Fruit fly (Drosophila melanogaster): ENCODE results near the gene CG34428.

The CG34428 gene

dm6 chr3L:13041292-13042067, 20.1 kb upstream of the CG34428 start, which contains the start of gene RpS4 (continued):
- TF ChIP-seq Atf3 (GFP tag; optimal IDR thresholded peaks at IDR 0.05) (peak; percentile 75), Fer1 (GFP tag; optimal IDR thresholded peaks at IDR 0.05) (peak; percentile 96), pum (GFP tag; optimal IDR thresholded peaks at IDR 0.05) (peak; percentile 68), caup (GFP tag; optimal IDR thresholded peaks at IDR 0.05; ENCODE audit: severe bottlenecking) (peak; percentile 98), Atf-2 (GFP tag; optimal IDR thresholded peaks at IDR 0.05) (peak; percentile 70), Hr78 (GFP tag; optimal IDR thresholded peaks at IDR 0.05) (peak in 1 of 2 experiments; percentile 28), MESR4 (GFP tag; optimal IDR thresholded peaks at IDR 0.05) (peak; percentile 100), CG15514 (GFP tag; optimal IDR thresholded peaks at IDR 0.05) (peak; percentile 92), tna (GFP tag; IDR thresholded peaks at IDR 0.05; ENCODE audit: partially characterized antibody) (peak; percentile 16; the same call in 1 of the 2 replicates), CG9932 (GFP tag; IDR thresholded peaks at IDR 0.05) (peak; percentile 92), Xrp1 (GFP tag; IDR thresholded peaks at IDR 0.05) (peak; percentile 36; the same call in 1 of the 2 replicates), fru (optimal IDR thresholded peaks at IDR 0.05) (no peak), Mes4 (GFP tag; optimal IDR thresholded peaks at IDR 0.05) (peak; percentile 95), C15 (GFP tag; IDR thresholded peaks at IDR 0.05) (peak; percentile 84), Rx (GFP tag; IDR thresholded peaks at IDR 0.05) (peak; percentile 85), CG16813 (GFP tag; IDR thresholded peaks at IDR 0.05; ENCODE audit: partially characterized antibody) (peak; percentile 51), chm (GFP tag; IDR thresholded peaks at IDR 0.05) (peak; percentile 95)

dm6 chr3L:13044335-13044814, 17.2 kb upstream of the CG34428 start, which contains the start of gene Syx13:
Gene Syx13, plus strand, starts transcription at chr3L:13044434.
- TF ChIP-seq trh (GFP tag; optimal IDR thresholded peaks at IDR 0.05) (no peak), CG7987 (GFP tag; optimal IDR thresholded peaks at IDR 0.05) (peak; percentile 11), Sry-β (GFP tag; optimal IDR thresholded peaks at IDR 0.05) (no peak), CG13287 (GFP tag; IDR thresholded peaks at IDR 0.05; ENCODE audit: partially characterized antibody) (peak; percentile 79), NfI (GFP tag; optimal IDR thresholded peaks at IDR 0.05) (no peak), CG2129 (GFP tag; IDR thresholded peaks at IDR 0.05; ENCODE audit: partially characterized antibody) (0 out of 2 replicates have a peak, but pooled peaks have one; percentile 30), Atf3 (GFP tag; optimal IDR thresholded peaks at IDR 0.05) (no peak), Xrp1 (GFP tag; IDR thresholded peaks at IDR 0.05) (no peak), Fer3 (tag; optimal IDR thresholded peaks at IDR 0.05) (no peak), lov (optimal IDR thresholded peaks at IDR 0.05) (no peak), lov (GFP tag; IDR thresholded peaks at IDR 0.05) (no peak), CG31441 (GFP tag; IDR thresholded peaks at IDR 0.05) (no peak), Dip3 (GFP tag; optimal IDR thresholded peaks at IDR 0.05) (no peak), CG3065 (GFP tag; optimal IDR thresholded peaks at IDR 0.05) (no peak), Side (GFP tag; optimal IDR thresholded peaks at IDR 0.05) (no peak), CG10462 (GFP tag; optimal IDR thresholded peaks at IDR 0.05) (no peak), CG6765 (GFP tag; optimal IDR thresholded peaks at IDR 0.05) (no peak), CG2116 (GFP tag; optimal IDR thresholded peaks at IDR 0.05) (peak; percentile 75), Dbx (GFP tag; IDR thresholded peaks at IDR 0.05) (peak; percentile 45; the same call in 1 of the 3 replicates), kay (GFP tag; optimal IDR thresholded peaks at IDR 0.05) (peak; percentile 57), CG17186 (GFP tag; optimal IDR thresholded peaks at IDR 0.05) (peak; percentile 65), ase (GFP tag; IDR thresholded peaks at IDR 0.05) (no peak), CG10267 (tag; optimal IDR thresholded peaks at IDR 0.05) (peak; percentile 41), CG6813 (GFP tag; optimal IDR thresholded peaks at IDR 0.05) (no peak), Hr51 (GFP tag; optimal IDR thresholded peaks at IDR 0.05) (no peak), nau (GFP tag; optimal IDR thresholded peaks at IDR 0.05) (no peak), CG3163 (GFP tag; optimal IDR thresholded peaks at IDR 0.05) (no peak), Dek (tag; optimal IDR thresholded peaks at IDR 0.05) (peak; percentile 3), danr (GFP tag; IDR thresholded peaks at IDR 0.05) (no peak), CG11456 (GFP tag; IDR thresholded peaks at IDR 0.05) (no peak), CG9609 (GFP tag; optimal IDR thresholded peaks at IDR 0.05) (no peak), CG1792 (GFP tag; optimal IDR thresholded peaks at IDR 0.05) (no peak), Scr (GFP tag; IDR thresholded peaks at IDR 0.05; ENCODE audit: partially characterized antibody) (peak; percentile 77)

All from whole organism, embryonic.